Worm (Caenorhabditis elegans) whole organism, L4/young adult: Measurements from ENCODE around the gene snx-6.
"Not testable (repeated sequence)": the region's sequence is repeated elsewhere in the genome, so short reads cannot be mapped to it uniquely, and the experiment has no call there.

Experiments
- dao-5 ChIP-seq: sonication (generic microtip); optimal IDR thresholded peaks from 2 replicates; lab custom pipeline; 2016; ENCODE audit warnings: missing genotype, missing genetic modification characterization, moderate library complexity, missing compliant biosample characterization
- him-1 ChIP-seq: sonication (generic microtip); optimal IDR thresholded peaks from 2 replicates; lab custom pipeline; 2016; ENCODE audit warnings: missing genotype, missing genetic modification reagents, missing genetic modification characterization, missing compliant biosample characterization

ce11 chrV:18006930-18007329, 27.0 kb upstream of the snx-6 start, which contains the start of gene Y59A8B.19:
- not testable (repeated sequence) for TF ChIP-seq dao-5 (tag; lab: Kevin White, UChicago); him-1
